Fruit fly (Drosophila melanogaster): Measurements from ENCODE around the gene unc-4.

- TF ChIP-seq EcR (GFP tag; optimal IDR thresholded peaks at IDR 0.05) (no peak), usp (GFP tag; optimal IDR thresholded peaks at IDR 0.05) (no peak), CG8478 (optimal IDR thresholded peaks at IDR 0.05) (no peak), pan (optimal IDR thresholded peaks at IDR 0.05) (no peak)
Measured at dm6 chrX:17732076-17732475, 36.3 kb upstream of the unc-4 start.
